Worm (Caenorhabditis elegans) whole organism, young adult: ENCODE data around the gene K03H1.12.

Source experiments
- B0035.1 ChIP-seq: sonication (generic microtip); optimal IDR thresholded peaks from 2 replicates; lab custom pipeline; 2016; ENCODE audit warnings: missing genetic modification characterization, mild to moderate bottlenecking, missing compliant biosample characterization, missing genotype, missing genetic modification reagents
- D2030.7 ChIP-seq: fragments of 200-800 bp; sonication (Bioruptor generic); IDR thresholded peaks from 2 replicates; pipeline ENCODE4 v1.3.6; 2022; ENCODE audit warnings: missing genetic modification reagents, missing genetic modification characterization, missing compliant biosample characterization
- F10E7.11 ChIP-seq: sonication (generic microtip); optimal IDR thresholded peaks from 2 replicates; lab custom pipeline; 2017; ENCODE audit warnings: mild to moderate bottlenecking, missing genetic modification characterization, moderate library complexity, missing compliant biosample characterization
- F33H1.4 ChIP-seq: fragments of 200-800 bp; sonication (Bioruptor generic); IDR thresholded peaks from 2 replicates; pipeline ENCODE4 v1.3.6; 2022; ENCODE audit warnings: missing genetic modification reagents, missing genetic modification characterization, missing compliant biosample characterization
- F57C9.4 ChIP-seq: sonication (generic microtip); optimal IDR thresholded peaks from 2 replicates; lab custom pipeline; 2017; ENCODE audit warnings: mild to moderate bottlenecking, missing genetic modification characterization, missing compliant biosample characterization
- T07F8.4 ChIP-seq: sonication (generic microtip); optimal IDR thresholded peaks from 2 replicates; lab custom pipeline; 2016; ENCODE audit warnings: mild to moderate bottlenecking, missing genetic modification characterization, moderate library complexity, missing compliant biosample characterization
- Y53F4B.3 ChIP-seq: fragments of 200-800 bp; sonication (Bioruptor generic); IDR thresholded peaks from 2 replicates; pipeline ENCODE4 v1.3.6; 2022; ENCODE audit warnings: missing genetic modification reagents, missing genetic modification characterization, missing compliant biosample characterization
- Y67H2A.10 ChIP-seq: fragments of 200-800 bp; sonication (Bioruptor generic); conservative IDR thresholded peaks from 2 replicates; pipeline ENCODE4 v1.3.6; 2022; ENCODE audit warnings: missing genetic modification reagents, missing genetic modification characterization, missing compliant biosample characterization
- Y95B8A.8 ChIP-seq: fragments of 200-800 bp; sonication (Bioruptor generic); IDR thresholded peaks from 2 replicates; pipeline ENCODE4 v1.3.6; 2022; ENCODE audit warnings: missing genetic modification reagents, missing genetic modification characterization, missing compliant biosample characterization
- akir-1 ChIP-seq: fragments of 200-800 bp; sonication (Bioruptor generic); optimal IDR thresholded peaks from 2 replicates; lab custom pipeline; 2018; ENCODE audit warnings: mild to moderate bottlenecking, missing genetic modification characterization, moderate library complexity, missing compliant biosample characterization
- atf-7 ChIP-seq: sonication (generic microtip); optimal IDR thresholded peaks from 2 replicates; lab custom pipeline; 2017; ENCODE audit warnings: mild to moderate bottlenecking, missing genetic modification characterization, missing compliant biosample characterization
- athp-1 ChIP-seq: sonication (generic microtip); optimal IDR thresholded peaks from 2 replicates; lab custom pipeline; 2017; ENCODE audit warnings: mild to moderate bottlenecking, missing genetic modification characterization, missing compliant biosample characterization
- bed-1 ChIP-seq: fragments of 200-800 bp; sonication (Bioruptor generic); IDR thresholded peaks from 2 replicates; pipeline ENCODE4 v1.3.6; 2022; ENCODE audit warnings: missing genetic modification reagents, missing genetic modification characterization, missing compliant biosample characterization
- bed-2 ChIP-seq: fragments of 200-800 bp; sonication (Bioruptor generic); IDR thresholded peaks from 2 replicates; pipeline ENCODE4 v1.3.6; 2022; ENCODE audit warnings: missing genetic modification reagents, missing genetic modification characterization, missing compliant biosample characterization
- cebp-1 ChIP-seq, 2 experiments: fragments of 200-800 bp in 1 of 2; sonication (Bioruptor generic) in 1 of 2; sonication (generic microtip) in 1 of 2; IDR thresholded peaks in 1 of 2; optimal IDR thresholded peaks in 1 of 2; 2 replicates each; pipeline versions ENCODE4 v1.3.6 to Lab custom; 2017 to 2022; ENCODE audit warnings: missing compliant biosample characterization in 2 of 2, missing genetic modification characterization in 2 of 2, mild to moderate bottlenecking in 1 of 2, missing genetic modification reagents in 1 of 2, moderate library complexity in 1 of 2
- ceh-58 ChIP-seq: fragments of 200-800 bp; sonication (Bioruptor generic); IDR thresholded peaks from 2 replicates; pipeline ENCODE4 v1.3.6; 2022; ENCODE audit warnings: missing genetic modification characterization, missing compliant biosample characterization
- ceh-91 ChIP-seq: fragments of 200-800 bp; sonication (Bioruptor generic); IDR thresholded peaks from 2 replicates; pipeline ENCODE4 v1.3.6; 2022; ENCODE audit warnings: missing genetic modification reagents, missing genetic modification characterization, missing compliant biosample characterization
- dox-1 ChIP-seq: fragments of 200-800 bp; sonication (Bioruptor generic); IDR thresholded peaks from 2 replicates; pipeline ENCODE4 v1.3.6; 2022; ENCODE audit warnings: missing genetic modification reagents, missing genetic modification characterization, missing compliant biosample characterization
- efl-1 ChIP-seq: fragments of 150-350 bp; optimal IDR thresholded peaks from 2 replicates; lab custom pipeline; 2014; ENCODE audit warnings: missing biosample characterization, missing genetic modification reagents, missing genetic modification characterization
- hmg-1.2 ChIP-seq: fragments of 200-800 bp; sonication (Bioruptor generic); IDR thresholded peaks from 2 replicates; pipeline ENCODE4 v1.3.6; 2022; ENCODE audit warnings: missing genetic modification reagents, missing genetic modification characterization, missing compliant biosample characterization
- lin-54 ChIP-seq: fragments of 200-800 bp; sonication (Bioruptor generic); optimal IDR thresholded peaks from 2 replicates; lab custom pipeline; 2018; ENCODE audit warnings: mild to moderate bottlenecking, missing genetic modification characterization, missing compliant biosample characterization
- lsl-1 ChIP-seq: fragments of 200-800 bp; sonication (Bioruptor generic); optimal IDR thresholded peaks from 2 replicates; lab custom pipeline; 2018; ENCODE audit warnings: mild to moderate bottlenecking, missing genetic modification characterization, moderate library complexity, missing compliant biosample characterization
- lsy-27 ChIP-seq: sonication (generic microtip); optimal IDR thresholded peaks from 2 replicates; lab custom pipeline; 2017; ENCODE audit warnings: missing genetic modification characterization, mild to moderate bottlenecking, missing compliant biosample characterization, antibody characterized with exemption, missing genotype, borderline replicate concordance; ENCODE audit not compliant: insufficient read depth
- madf-6 ChIP-seq: fragments of 200-800 bp; sonication (Bioruptor generic); IDR thresholded peaks from 2 replicates; pipeline ENCODE4 v1.3.6; 2022; ENCODE audit warnings: missing genetic modification reagents, missing genetic modification characterization, missing compliant biosample characterization
- madf-8 ChIP-seq: fragments of 200-800 bp; sonication (Bioruptor generic); conservative IDR thresholded peaks from 2 replicates; pipeline ENCODE4 v1.3.6; 2022; ENCODE audit warnings: missing genetic modification reagents, missing genetic modification characterization, missing compliant biosample characterization
- mxl-1 ChIP-seq: sonication (generic microtip); optimal IDR thresholded peaks from 2 replicates; lab custom pipeline; 2016; ENCODE audit warnings: missing genetic modification characterization, missing compliant biosample characterization
- nfyb-1 ChIP-seq: fragments of 200-800 bp; sonication (Bioruptor generic); IDR thresholded peaks from 2 replicates; pipeline ENCODE4 v1.3.6; 2022; ENCODE audit warnings: missing genetic modification reagents, missing genetic modification characterization, missing compliant biosample characterization
- nhr-120 ChIP-seq: fragments of 200-800 bp; sonication (Bioruptor generic); IDR thresholded peaks from 2 replicates; pipeline ENCODE4 v1.3.6; 2022; ENCODE audit warnings: missing genetic modification characterization, missing compliant biosample characterization
- nhr-80 ChIP-seq: sonication (generic microtip); optimal IDR thresholded peaks from 2 replicates; lab custom pipeline; 2016; ENCODE audit warnings: missing genetic modification characterization, missing compliant biosample characterization
- repo-1 ChIP-seq: sonication (generic microtip); optimal IDR thresholded peaks from 2 replicates; lab custom pipeline; 2017; ENCODE audit warnings: mild to moderate bottlenecking, missing genetic modification characterization, missing compliant biosample characterization
- rpc-1 ChIP-seq, 2 experiments: fragments of 150-350 bp in 1 of 2; sonication (generic microtip) in 1 of 2; optimal IDR thresholded peaks; 2 replicates each; lab custom pipeline; 2014 to 2018; ENCODE audit warnings: missing biosample characterization in 1 of 2, missing genetic modification characterization in 1 of 2, missing genetic modification reagents in 1 of 2, missing genotype in 1 of 2
- snpc-1.1 ChIP-seq: sonication (generic microtip); optimal IDR thresholded peaks from 2 replicates; lab custom pipeline; 2017; ENCODE audit warnings: missing genetic modification characterization, mild to moderate bottlenecking, missing compliant biosample characterization, antibody characterized with exemption, moderate library complexity, missing genotype, missing genetic modification reagents; ENCODE audit not compliant: insufficient read depth
- snpc-1.3 ChIP-seq: sonication (generic microtip); optimal IDR thresholded peaks from 2 replicates; lab custom pipeline; 2017; ENCODE audit warnings: missing genetic modification characterization, mild to moderate bottlenecking, missing compliant biosample characterization, antibody characterized with exemption, moderate library complexity, missing genotype, missing genetic modification reagents; ENCODE audit not compliant: insufficient read depth
- snpc-3.4 ChIP-seq: sonication (generic microtip); optimal IDR thresholded peaks from 2 replicates; lab custom pipeline; 2017; ENCODE audit warnings: missing genetic modification characterization, mild to moderate bottlenecking, missing compliant biosample characterization, antibody characterized with exemption, moderate library complexity, missing genotype, missing genetic modification reagents
- sptf-2 ChIP-seq: fragments of 200-800 bp; sonication (Bioruptor generic); optimal IDR thresholded peaks from 2 replicates; lab custom pipeline; 2018; ENCODE audit warnings: mild to moderate bottlenecking, missing genetic modification characterization, missing compliant biosample characterization
- xnd-1 ChIP-seq: sonication (generic microtip); optimal IDR thresholded peaks from 2 replicates; lab custom pipeline; 2016; ENCODE audit warnings: missing genotype, missing genetic modification reagents, missing genetic modification characterization, missing compliant biosample characterization
- ztf-22 ChIP-seq: fragments of 200-800 bp; sonication (Bioruptor generic); optimal IDR thresholded peaks from 2 replicates; lab custom pipeline; 2018; ENCODE audit warnings: mild to moderate bottlenecking, missing genetic modification characterization, moderate library complexity, missing compliant biosample characterization
- ztf-25 ChIP-seq: fragments of 200-800 bp; sonication (Bioruptor generic); IDR thresholded peaks from 2 replicates; pipeline ENCODE4 v1.3.6; 2022; ENCODE audit warnings: missing genetic modification reagents, missing genetic modification characterization, missing compliant biosample characterization

K03H1.12 gene

ce11 chrIII:9907574-9907973, 33.9 kb upstream of the K03H1.12 start:
- TF ChIP-seq ztf-25 (GFP tag; lab: Robert Waterston, UW) = no peak
- TF ChIP-seq rpc-1 (optimal IDR thresholded peaks at IDR 0.05; lab: Kevin White, UChicago) = no peak
- no peak for TF ChIP-seq rpc-1 (tag; optimal IDR thresholded peaks at IDR 0.05; lab: Kevin White, UChicago)
- no peak for TF ChIP-seq ztf-22 (GFP tag; lab: Kevin White, UChicago)
- TF ChIP-seq hmg-1.2 (GFP tag; lab: Robert Waterston, UW) = no peak
- TF ChIP-seq Y95B8A.8 (GFP tag; lab: Robert Waterston, UW) = no peak
- no peak for TF ChIP-seq athp-1 (tag; lab: Kevin White, UChicago)
- TF ChIP-seq nfyb-1 (GFP tag; lab: Robert Waterston, UW) = no peak
- TF ChIP-seq sptf-2 (GFP tag; lab: Kevin White, UChicago) = no peak
- no peak for TF ChIP-seq akir-1 (GFP tag; lab: Kevin White, UChicago)
- no peak for TF ChIP-seq ceh-58 (GFP tag; lab: Robert Waterston, UW)
- no peak for TF ChIP-seq dox-1
- no peak for TF ChIP-seq Y67H2A.10
- TF ChIP-seq bed-1 = no peak
- no peak for TF ChIP-seq lin-54 (GFP tag; lab: Kevin White, UChicago)
- TF ChIP-seq nhr-120 (GFP tag; lab: Robert Waterston, UW) = no peak
- no peak for TF ChIP-seq ceh-91 (GFP tag; lab: Robert Waterston, UW)
- no peak for TF ChIP-seq B0035.1 (tag; lab: Kevin White, UChicago)
- no peak for TF ChIP-seq D2030.7 (GFP tag; lab: Robert Waterston, UW)
- TF ChIP-seq atf-7 = no peak
- TF ChIP-seq bed-2 (GFP tag; lab: Robert Waterston, UW) = no peak

- TF ChIP-seq cebp-1 (GFP tag; IDR thresholded peaks at IDR 0.05; lab: Robert Waterston, UW) (no peak), cebp-1 (tag; optimal IDR thresholded peaks at IDR 0.05; lab: Kevin White, UChicago) (peak; percentile 11), hmg-1.2 (GFP tag; lab: Robert Waterston, UW) (peak; percentile 14; the same call in 1 of the 2 replicates), atf-7 (no peak)
- TF ChIP-seq, all 124 proteins: peak for 2
Measured at ce11 chrIII:9908769-9909168, 32.7 kb upstream of the K03H1.12 start.

DNA sequence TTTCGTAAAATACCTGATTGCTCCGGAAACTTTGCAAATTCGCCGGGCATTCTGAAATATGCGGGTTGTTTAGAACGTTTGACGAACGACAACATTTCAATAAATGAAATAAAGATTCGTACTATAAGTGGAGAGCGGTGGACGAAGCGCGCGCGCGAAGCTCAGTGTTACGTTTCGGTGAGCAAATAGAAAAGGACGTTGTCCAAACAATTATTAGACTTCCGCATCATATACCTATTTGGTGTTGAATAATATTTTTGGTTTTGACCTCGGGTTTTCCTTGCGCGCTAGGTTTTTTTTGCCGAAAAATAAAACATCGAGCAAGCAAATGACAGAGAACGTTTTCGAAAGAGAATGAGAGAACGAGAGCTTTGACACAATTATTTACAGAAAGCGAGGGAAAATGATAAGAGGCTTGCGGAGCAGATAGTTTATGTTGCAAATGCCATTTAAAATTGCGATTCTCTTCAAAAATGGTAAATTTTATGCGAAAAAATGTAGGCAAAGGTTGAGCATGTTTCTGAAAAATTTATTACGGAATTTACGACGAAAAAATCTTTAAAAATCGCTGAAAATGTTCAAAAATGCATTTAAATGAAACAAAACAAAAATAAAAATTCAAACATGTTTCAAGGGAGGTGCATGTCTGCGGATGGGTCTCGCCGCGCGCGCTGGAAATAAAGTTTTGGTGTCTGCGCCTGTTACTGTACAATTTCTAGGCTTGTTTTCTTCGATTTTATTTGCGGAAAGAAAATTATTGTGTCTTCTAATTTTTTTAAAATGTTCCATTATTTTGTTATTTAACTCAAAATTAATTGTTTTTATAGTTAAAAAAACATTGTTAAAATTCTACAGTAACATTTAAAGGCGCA, 30.6 kb upstream of the K03H1.12 start, which contains the start of the genes cyld-1 and F40F12.9:
cyld-1 (minus strand) TSS at position 51 of the 872 bp plus-strand sequence.
F40F12.9 (plus strand) TSS at position 721 of the 872 bp plus-strand sequence.
- TF ChIP-seq D2030.7 (GFP tag; lab: Robert Waterston, UW) (peak; percentile 50), T07F8.4 (tag; lab: Kevin White, UChicago) (no peak), mxl-1 (tag; lab: Kevin White, UChicago) (no peak), snpc-1.3 (tag; lab: Kevin White, UChicago) (peak; percentile 60), F57C9.4 (tag; lab: Kevin White, UChicago) (no peak), nhr-80 (tag; lab: Kevin White, UChicago) (peak; percentile 62), F33H1.4 (peak; percentile 83), snpc-1.1 (tag; lab: Kevin White, UChicago) (peak; percentile 5), madf-6 (peak; percentile 75), lsy-27 (tag; lab: Kevin White, UChicago) (no peak), Y53F4B.3 (GFP tag; lab: Robert Waterston, UW) (no peak), ceh-91 (GFP tag; lab: Robert Waterston, UW) (peak; percentile 60), cebp-1 (GFP tag; IDR thresholded peaks at IDR 0.05; lab: Robert Waterston, UW) (no peak), cebp-1 (tag; optimal IDR thresholded peaks at IDR 0.05; lab: Kevin White, UChicago) (peak; percentile 35), repo-1 (tag; lab: Kevin White, UChicago) (no peak), madf-8 (GFP tag; lab: Robert Waterston, UW) (peak; percentile 55), efl-1 (GFP tag; lab: Kevin White, UChicago) (peak; percentile 25), snpc-3.4 (tag; lab: Kevin White, UChicago) (peak; percentile 18), F10E7.11 (no peak), lsl-1 (GFP tag; lab: Kevin White, UChicago) (peak; percentile 86), xnd-1 (tag; lab: Kevin White, UChicago) (peak; percentile 6)
